Worm (Caenorhabditis elegans) whole organism, midembryonic: ENCODE data around the gene aptf-4.

Experiments used
- T22C8.4 ChIP-seq: fragments of 200-800 bp; sonication (Bioruptor generic); IDR thresholded peaks from 2 replicates; pipeline ENCODE4 v1.3.6; 2022; ENCODE audit warnings: missing genetic modification characterization, missing compliant biosample characterization
- flt-1 ChIP-seq: fragments of 200-800 bp; sonication (Bioruptor generic); IDR thresholded peaks from 2 replicates; pipeline ENCODE4 v1.3.6; 2022; ENCODE audit warnings: missing genetic modification characterization, missing compliant biosample characterization
- klf-2 ChIP-seq: fragments of 200-800 bp; sonication (Bioruptor generic); conservative IDR thresholded peaks from 2 replicates; pipeline ENCODE4 v1.3.6; 2022; ENCODE audit warnings: missing genetic modification reagents, missing genetic modification characterization, missing compliant biosample characterization
- ref-1 ChIP-seq: fragments of 200-800 bp; sonication (Bioruptor generic); conservative IDR thresholded peaks from 2 replicates; pipeline ENCODE4 v1.3.6; 2022; ENCODE audit warnings: missing genetic modification reagents, missing genetic modification characterization, missing compliant biosample characterization
- tab-1 ChIP-seq: fragments of 200-800 bp; sonication (Bioruptor generic); IDR thresholded peaks from 2 replicates; pipeline ENCODE4 v1.3.6; 2022; ENCODE audit warnings: missing genetic modification characterization, missing compliant biosample characterization
- ztf-23 ChIP-seq: fragments of 200-800 bp; sonication (Bioruptor generic); IDR thresholded peaks from 2 replicates; pipeline ENCODE4 v1.3.6; 2022; ENCODE audit warnings: missing genetic modification reagents, missing genetic modification characterization, missing compliant biosample characterization
- ztf-29 ChIP-seq: fragments of 200-800 bp; sonication (Bioruptor generic); IDR thresholded peaks from 2 replicates; pipeline ENCODE4 v1.3.6; 2022; ENCODE audit warnings: missing genetic modification reagents, missing genetic modification characterization, missing compliant biosample characterization

ce11 chrII:8546975-8547374, 43.8 kb upstream of the aptf-4 start:
- TF ChIP-seq ref-1 (GFP tag; lab: Robert Waterston, UW): peak; percentile 90
- peak; percentile 92 for TF ChIP-seq flt-1 (GFP tag; lab: Robert Waterston, UW)
- TF ChIP-seq tab-1: peak; percentile 91
- TF ChIP-seq ztf-23 (GFP tag; lab: Robert Waterston, UW): no peak; the same call in none of the 2 replicates
- peak; percentile 84 for TF ChIP-seq klf-2 (GFP tag; lab: Robert Waterston, UW)
- TF ChIP-seq T22C8.4 (GFP tag; lab: Robert Waterston, UW): peak; percentile 63; the same call in 1 of the 2 replicates
- peak; percentile 82 for TF ChIP-seq ztf-29 (GFP tag; lab: Robert Waterston, UW)
